Worm (Caenorhabditis elegans): Measurements from ENCODE around the gene K02C4.2.

The K02C4.2 gene

ce11 chrII:8091528-8091927, 16.0 kb downstream of the K02C4.2 start (continued):
- TF ChIP-seq swsn-7 (tag; optimal IDR thresholded peaks at IDR 0.05) = peak; percentile 78
- TF ChIP-seq nhr-11 (tag; optimal IDR thresholded peaks at IDR 0.05) = no peak
- TF ChIP-seq lir-3 (tag; optimal IDR thresholded peaks at IDR 0.05; ENCODE audit: poor library complexity) = no peak
- no peak for TF ChIP-seq hlh-17 (GFP tag; optimal IDR thresholded peaks at IDR 0.05; ENCODE audit: borderline replicate concordance)
- TF ChIP-seq unc-86 (tag; optimal IDR thresholded peaks at IDR 0.05) = no peak
- TF ChIP-seq elt-3 (tag; optimal IDR thresholded peaks at IDR 0.05) = peak in 4 of 6 experiments; percentile 4 to 41 (median 32)
- peak; percentile 67 for TF ChIP-seq skn-1 (tag; optimal IDR thresholded peaks at IDR 0.05)
- peak; percentile 62 to 70 for TF ChIP-seq efl-1 (optimal IDR thresholded peaks at IDR 0.05)
- peak; percentile 23 to 95 for TF ChIP-seq efl-1 (GFP tag; optimal IDR thresholded peaks at IDR 0.05 in 1 of 2)
- TF ChIP-seq nhr-47 (tag; optimal IDR thresholded peaks at IDR 0.05) = peak; percentile 84
- TF ChIP-seq F16B12.6 (tag; optimal IDR thresholded peaks at IDR 0.05) = no peak
- no peak for TF ChIP-seq nhr-237 (tag; optimal IDR thresholded peaks at IDR 0.05)
- peak; percentile 49 for TF ChIP-seq dsc-1 (tag; optimal IDR thresholded peaks at IDR 0.05)
- TF ChIP-seq ceh-90 (tag; optimal IDR thresholded peaks at IDR 0.05) = no peak
- no peak for TF ChIP-seq pqm-1 (tag; optimal IDR thresholded peaks at IDR 0.05)
- peak; percentile 62 for TF ChIP-seq grh-1 (GFP tag; IDR thresholded peaks at IDR 0.05)
- peak; percentile 87 for TF ChIP-seq nhr-71 (tag; optimal IDR thresholded peaks at IDR 0.05)
- peak; percentile 63 for TF ChIP-seq nhr-77 (tag; optimal IDR thresholded peaks at IDR 0.05)
- peak; percentile 73 for TF ChIP-seq ama-1 (optimal IDR thresholded peaks at IDR 0.05)
- peak; percentile 83 for TF ChIP-seq rnt-1 (tag; optimal IDR thresholded peaks at IDR 0.05)
- no peak for TF ChIP-seq ceh-63 (GFP tag; optimal IDR thresholded peaks at IDR 0.05)
- TF ChIP-seq alr-1 (tag; optimal IDR thresholded peaks at IDR 0.05; ENCODE audit: borderline replicate concordance) = no peak
- TF ChIP-seq jun-1 (tag; optimal IDR thresholded peaks at IDR 0.05) = no peak
- no peak for TF ChIP-seq mdl-1 (tag; optimal IDR thresholded peaks at IDR 0.05)
- no peak for TF ChIP-seq lin-15B (tag; optimal IDR thresholded peaks at IDR 0.05)
- no peak for TF ChIP-seq ztf-4 (tag; optimal IDR thresholded peaks at IDR 0.05)
- TF ChIP-seq ztf-11 (tag; optimal IDR thresholded peaks at IDR 0.05) = no peak
- TF ChIP-seq unc-30 (tag; optimal IDR thresholded peaks at IDR 0.05) = no peak
- no peak for TF ChIP-seq sptf-1 (tag; optimal IDR thresholded peaks at IDR 0.05)
- no peak for TF ChIP-seq aha-1 (tag; optimal IDR thresholded peaks at IDR 0.05)
- TF ChIP-seq fkh-8 (tag; optimal IDR thresholded peaks at IDR 0.05) = peak; percentile 42
- peak; percentile 11; the same call in 1 of the 2 replicates for TF ChIP-seq isw-1 (GFP tag; IDR thresholded peaks at IDR 0.05)
- no peak for TF ChIP-seq nhr-28 (tag; optimal IDR thresholded peaks at IDR 0.05)
- TF ChIP-seq efl-3 (GFP tag; optimal IDR thresholded peaks at IDR 0.05) = no peak
- no peak for TF ChIP-seq ces-1 (GFP tag; optimal IDR thresholded peaks at IDR 0.05)
- TF ChIP-seq aly-2 (tag; optimal IDR thresholded peaks at IDR 0.05) = peak; percentile 43
- TF ChIP-seq nhr-84 (tag; optimal IDR thresholded peaks at IDR 0.05) = no peak
- TF ChIP-seq unc-62 (GFP tag; optimal IDR thresholded peaks at IDR 0.05) = no peak
- peak; percentile 8 for TF ChIP-seq unc-130 (tag; optimal IDR thresholded peaks at IDR 0.05)
- TF ChIP-seq unc-98 (GFP tag; IDR thresholded peaks at IDR 0.05) = no peak
- TF ChIP-seq tbx-2 (tag; optimal IDR thresholded peaks at IDR 0.05) = peak; percentile 51
- peak; percentile 78 for TF ChIP-seq elt-2 (tag; optimal IDR thresholded peaks at IDR 0.05)
- peak; percentile 92 for TF ChIP-seq nhr-85 (tag)
- TF ChIP-seq ets-5 (GFP tag; IDR thresholded peaks at IDR 0.05) = no peak
- TF ChIP-seq nhr-19 (GFP tag; conservative IDR thresholded peaks at IDR 0.05) = peak; percentile 85
- TF ChIP-seq C34B4.2 (tag; optimal IDR thresholded peaks at IDR 0.05) = no peak
- TF ChIP-seq C16A3.4 (tag; optimal IDR thresholded peaks at IDR 0.05) = peak; percentile 18
- TF ChIP-seq irx-1 (tag; optimal IDR thresholded peaks at IDR 0.05) = no peak
- TF ChIP-seq hpl-2 (GFP tag; optimal IDR thresholded peaks at IDR 0.05) = peak; percentile 62
- TF ChIP-seq dpl-1 (GFP tag; optimal IDR thresholded peaks at IDR 0.05) = peak; percentile 46 to 57 (median 57)
- TF ChIP-seq lin-39 (tag; optimal IDR thresholded peaks at IDR 0.05) = peak; percentile 48
